Fruit fly (Drosophila melanogaster): ENCODE measurements around the gene Cnot4.

DNA sequence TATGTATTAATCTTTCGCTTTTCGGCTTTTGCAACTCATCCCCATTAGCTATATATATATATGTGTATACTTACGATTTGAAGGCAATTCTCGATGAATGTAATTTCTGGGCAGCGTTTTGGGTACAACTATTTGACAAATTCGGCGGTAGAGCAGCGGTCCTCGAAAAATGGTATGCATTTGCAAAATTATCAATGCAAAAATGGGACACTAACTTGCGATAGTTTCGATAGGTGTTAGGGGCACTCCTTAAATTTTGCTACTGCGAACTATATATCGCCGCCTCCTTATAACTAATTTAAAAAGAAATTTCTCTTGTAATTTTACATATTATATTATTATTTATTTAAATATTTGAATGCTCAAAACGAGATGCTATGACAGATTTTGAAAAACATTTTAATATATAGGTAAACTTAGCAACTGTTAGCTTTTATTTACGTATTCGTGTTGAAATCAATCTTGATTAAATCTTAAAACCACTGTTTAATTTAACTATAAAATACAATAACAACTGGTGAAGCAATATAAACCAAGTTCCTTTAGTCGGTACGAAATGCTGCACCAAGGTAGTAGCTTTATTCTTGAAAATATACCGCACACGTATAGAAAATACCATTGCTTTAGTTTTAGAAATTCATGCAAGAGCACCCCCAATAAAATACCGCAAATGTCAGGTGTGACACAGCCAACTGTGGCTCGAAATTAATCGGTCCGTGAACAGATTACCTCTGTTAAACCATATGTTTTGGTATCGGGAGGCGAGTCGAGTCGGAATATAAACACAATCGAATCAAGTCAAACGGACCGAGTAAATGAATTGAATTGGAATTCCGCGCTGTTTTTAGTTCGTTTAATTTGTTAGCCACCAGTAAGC, 17.0 kb downstream of the Cnot4 start, which contains the start of the genes CG5355 and Klp31E:
- peak; percentile 49 for TF ChIP-seq Hr83 (GFP tag; optimal IDR thresholded peaks at IDR 0.05; ENCODE audit: poor library complexity, severe bottlenecking)
- TF ChIP-seq Rel (GFP tag; optimal IDR thresholded peaks at IDR 0.05): no peak
- no peak for TF ChIP-seq Rel (tag; optimal IDR thresholded peaks at IDR 0.05)
- no peak for TF ChIP-seq h (GFP tag; optimal IDR thresholded peaks at IDR 0.05)
- TF ChIP-seq N (GFP tag; optimal IDR thresholded peaks at IDR 0.05): no peak
- TF ChIP-seq Myc (optimal IDR thresholded peaks at IDR 0.05): no peak
- no peak for TF ChIP-seq rgr (GFP tag; optimal IDR thresholded peaks at IDR 0.05)
